Fruit fly (Drosophila melanogaster) whole organism, embryonic: Measurements from ENCODE around the gene CG17982.

Experiments
- Ada2b ChIP-seq: fragments of 200-800 bp; sonication (Bioruptor generic); IDR thresholded peaks from 2 replicates; pipeline ENCODE4 v1.3.6; 2022; ENCODE audit warnings: missing biosample characterization, missing genetic modification characterization
- Bgb ChIP-seq: fragments of 200-800 bp; sonication (Bioruptor generic); IDR thresholded peaks from 2 replicates; pipeline ENCODE4 v1.3.6; 2022; ENCODE audit warnings: missing biosample characterization, missing genetic modification characterization; ENCODE audit not compliant: partially characterized antibody
- CG10267 ChIP-seq: fragments of 200-800 bp; sonication (Bioruptor generic); optimal IDR thresholded peaks from 2 replicates; lab custom pipeline; 2018; ENCODE audit warnings: missing biosample characterization, mild to moderate bottlenecking, missing genetic modification characterization, moderate library complexity
- CG10321 ChIP-seq: fragments of 200-800 bp; sonication (Bioruptor generic); IDR thresholded peaks from 2 replicates; pipeline ENCODE4 v1.3.6; 2022; ENCODE audit warnings: missing biosample characterization, missing genetic modification characterization
- CG10366 ChIP-seq: fragments of 200-800 bp; sonication (Bioruptor generic); IDR thresholded peaks from 2 replicates; pipeline ENCODE4 v1.3.6; 2022; ENCODE audit warnings: missing biosample characterization, missing genetic modification characterization
- CG13123 ChIP-seq: fragments of 200-800 bp; sonication (Bioruptor generic); optimal IDR thresholded peaks from 2 replicates; lab custom pipeline; 2016; ENCODE audit warnings: missing biosample characterization, missing genetic modification characterization
- CG13424 ChIP-seq: fragments of 200-800 bp; sonication (Bioruptor generic); optimal IDR thresholded peaks from 2 replicates; lab custom pipeline; 2019; ENCODE audit warnings: missing biosample characterization, mild to moderate bottlenecking, missing genetic modification characterization, moderate library complexity
- CG13624 ChIP-seq: fragments of 200-800 bp; sonication (Bioruptor generic); optimal IDR thresholded peaks from 2 replicates; lab custom pipeline; 2016; ENCODE audit warnings: missing biosample characterization, missing genetic modification characterization
- CG13775 ChIP-seq: fragments of 200-800 bp; sonication (Bioruptor generic); optimal IDR thresholded peaks from 3 replicates; lab custom pipeline; 2017; ENCODE audit warnings: missing biosample characterization, mild to moderate bottlenecking, missing genetic modification characterization
- CG1832 ChIP-seq: fragments of 200-800 bp; sonication (Bioruptor generic); optimal IDR thresholded peaks from 2 replicates; lab custom pipeline; 2017; ENCODE audit warnings: missing biosample characterization, mild to moderate bottlenecking, missing genetic modification characterization, inconsistent platforms
- CG18599 ChIP-seq: fragments of 200-800 bp; sonication (Bioruptor generic); optimal IDR thresholded peaks from 3 replicates; lab custom pipeline; 2017; ENCODE audit warnings: missing biosample characterization, missing genetic modification characterization, mild to moderate bottlenecking, moderate library complexity, missing genetic modification reagents
- CG2199 ChIP-seq: fragments of 200-800 bp; sonication (Bioruptor generic); IDR thresholded peaks from 3 replicates; pipeline ENCODE4 v1.3.6; 2022; ENCODE audit warnings: missing biosample characterization, missing genetic modification characterization
- CG34422 ChIP-seq: fragments of 200-800 bp; sonication (Bioruptor generic); IDR thresholded peaks from 3 replicates; pipeline ENCODE4 v1.3.6; 2022; ENCODE audit warnings: missing biosample characterization, missing genetic modification characterization
- CG4360 ChIP-seq: fragments of 200-800 bp; sonication (Bioruptor generic); IDR thresholded peaks from 2 replicates; pipeline ENCODE4 v1.3.6; 2022; ENCODE audit warnings: missing biosample characterization, missing genetic modification characterization
- CG4820 ChIP-seq: fragments of 200-800 bp; sonication (Bioruptor generic); optimal IDR thresholded peaks from 3 replicates; lab custom pipeline; 2016; ENCODE audit warnings: missing biosample characterization, missing genetic modification characterization
- CG6254 ChIP-seq: fragments of 200-800 bp; sonication (Bioruptor generic); optimal IDR thresholded peaks from 3 replicates; lab custom pipeline; 2017; ENCODE audit warnings: mild to moderate bottlenecking, missing biosample characterization, missing genetic modification reagents, missing genetic modification characterization
- CG7786 ChIP-seq: fragments of 200-800 bp; sonication (Bioruptor generic); optimal IDR thresholded peaks from 2 replicates; lab custom pipeline; 2016; ENCODE audit warnings: missing biosample characterization, missing genetic modification characterization
- CG8290 ChIP-seq, 3 experiments: fragments of 200-800 bp; sonication (Bioruptor generic); optimal IDR thresholded peaks; 2 replicates each; lab custom pipeline; 2016 to 2019; ENCODE audit warnings: missing biosample characterization in 3 of 3, missing genetic modification characterization in 3 of 3, mild to moderate bottlenecking in 2 of 3, moderate library complexity in 1 of 3
- CG8359 ChIP-seq: fragments of 200-800 bp; sonication (Bioruptor generic); optimal IDR thresholded peaks from 2 replicates; lab custom pipeline; 2017; ENCODE audit warnings: missing biosample characterization, mild to moderate bottlenecking, missing genetic modification characterization, borderline replicate concordance
- CG8478 ChIP-seq: fragments of >200 bp; optimal IDR thresholded peaks from 2 replicates; lab custom pipeline; 2018
- CG8924 ChIP-seq: fragments of 200-800 bp; optimal IDR thresholded peaks from 3 replicates; lab custom pipeline; 2019; ENCODE audit warnings: missing biosample characterization, mild to moderate bottlenecking, missing genetic modification characterization, moderate library complexity
- CG9932 ChIP-seq: fragments of 200-800 bp; sonication (Bioruptor generic); IDR thresholded peaks from 2 replicates; pipeline ENCODE4 v1.3.6; 2022; ENCODE audit warnings: missing biosample characterization, missing genetic modification characterization
- CkIIα-i1 ChIP-seq: fragments of 200-800 bp; sonication (Bioruptor generic); IDR thresholded peaks from 2 replicates; pipeline ENCODE4 v1.3.6; 2022; ENCODE audit warnings: missing biosample characterization, missing genetic modification characterization
- Dref ChIP-seq: fragments of 200-800 bp; sonication (Bioruptor generic); IDR thresholded peaks from 2 replicates; pipeline ENCODE4 v1.3.6; 2022; ENCODE audit warnings: missing biosample characterization, missing genetic modification characterization
- H2.0 ChIP-seq: fragments of 200-800 bp; sonication (Bioruptor generic); IDR thresholded peaks from 2 replicates; pipeline ENCODE4 v1.3.6; 2022; ENCODE audit warnings: missing biosample characterization, missing genetic modification characterization
- Hey ChIP-seq: fragments of 200-800 bp; sonication (Bioruptor generic); optimal IDR thresholded peaks from 3 replicates; lab custom pipeline; 2018; ENCODE audit warnings: missing biosample characterization, mild to moderate bottlenecking, missing genetic modification characterization
- Hsf ChIP-seq: fragments of 200-800 bp; sonication (Bioruptor generic); optimal IDR thresholded peaks from 3 replicates; lab custom pipeline; 2016; ENCODE audit warnings: missing biosample characterization, missing genetic modification characterization
- Meics ChIP-seq: fragments of 200-800 bp; sonication (Bioruptor generic); optimal IDR thresholded peaks from 2 replicates; lab custom pipeline; 2017; ENCODE audit warnings: missing biosample characterization, mild to moderate bottlenecking, missing genetic modification characterization
- Nf-YC ChIP-seq: fragments of 200-800 bp; optimal IDR thresholded peaks from 3 replicates; lab custom pipeline; 2019; ENCODE audit warnings: missing biosample characterization, mild to moderate bottlenecking, missing genetic modification characterization, moderate library complexity
- Trl ChIP-seq, 3 experiments: fragments of >200 bp in 2 of 3; fragments of 200-800 bp in 1 of 3; sonication (Bioruptor generic) in 1 of 3; optimal IDR thresholded peaks; 2 replicates in 1 of 3; 3 replicates in 2 of 3; lab custom pipeline; 2016 to 2017; ENCODE audit warnings: missing biosample characterization in 1 of 3, missing genetic modification characterization in 1 of 3
- bab2 ChIP-seq: fragments of 200-800 bp; sonication (Bioruptor generic); optimal IDR thresholded peaks from 2 replicates; lab custom pipeline; 2016; ENCODE audit warnings: missing biosample characterization, missing genetic modification characterization
- caup ChIP-seq: fragments of 200-800 bp; sonication (Bioruptor generic); optimal IDR thresholded peaks from 3 replicates; lab custom pipeline; 2017; ENCODE audit warnings: missing biosample characterization, mild to moderate bottlenecking, missing genetic modification characterization, moderate library complexity; ENCODE audit not compliant: severe bottlenecking
- crc ChIP-seq: fragments of 200-800 bp; sonication (Bioruptor generic); optimal IDR thresholded peaks from 2 replicates; lab custom pipeline; 2016; ENCODE audit warnings: missing biosample characterization, missing genetic modification characterization
- crol ChIP-seq: fragments of 200-800 bp; sonication (Bioruptor generic); IDR thresholded peaks from 2 replicates; pipeline ENCODE4 v1.3.6; 2022; ENCODE audit warnings: missing biosample characterization, missing genetic modification characterization
- cwo ChIP-seq: fragments of 200-800 bp; sonication (Bioruptor generic); optimal IDR thresholded peaks from 3 replicates; lab custom pipeline; 2017; ENCODE audit warnings: missing biosample characterization, missing genetic modification characterization, mild to moderate bottlenecking, moderate library complexity, missing genetic modification reagents
- dm ChIP-seq: fragments of 200-800 bp; sonication (Bioruptor generic); optimal IDR thresholded peaks from 3 replicates; lab custom pipeline; 2016; ENCODE audit warnings: missing biosample characterization, missing genetic modification characterization
- gcm2 ChIP-seq: fragments of 200-800 bp; sonication (Bioruptor generic); optimal IDR thresholded peaks from 2 replicates; lab custom pipeline; 2016; ENCODE audit warnings: missing biosample characterization, missing genetic modification characterization
- hbn ChIP-seq: fragments of 200-800 bp; sonication (Bioruptor generic); IDR thresholded peaks from 2 replicates; pipeline ENCODE4 v1.3.6; 2022; ENCODE audit warnings: missing biosample characterization, missing genetic modification characterization; ENCODE audit not compliant: partially characterized antibody
- insv ChIP-seq, 2 experiments: fragments of 200-800 bp; sonication (Bioruptor generic); optimal IDR thresholded peaks; 3 replicates each; lab custom pipeline; 2016 to 2018; ENCODE audit warnings: missing biosample characterization in 2 of 2, missing genetic modification characterization in 2 of 2
- inv ChIP-seq: fragments of 200-800 bp; sonication (Bioruptor generic); IDR thresholded peaks from 2 replicates; pipeline ENCODE4 v1.3.6; 2022; ENCODE audit warnings: missing biosample characterization, missing genetic modification characterization; ENCODE audit not compliant: partially characterized antibody
- pros ChIP-seq: fragments of 200-800 bp; sonication (Bioruptor generic); optimal IDR thresholded peaks from 3 replicates; lab custom pipeline; 2019; ENCODE audit warnings: missing biosample characterization, mild to moderate bottlenecking, missing genetic modification characterization, moderate library complexity
- slou ChIP-seq: fragments of 200-800 bp; sonication (Bioruptor generic); optimal IDR thresholded peaks from 3 replicates; lab custom pipeline; 2016; ENCODE audit warnings: missing biosample characterization, missing genetic modification characterization
- sna ChIP-seq: fragments of 200-800 bp; sonication (Bioruptor generic); IDR thresholded peaks from 2 replicates; pipeline ENCODE4 v1.3.6; 2022; ENCODE audit warnings: missing biosample characterization, missing genetic modification characterization; ENCODE audit not compliant: partially characterized antibody
- sqz ChIP-seq: fragments of 200-800 bp; sonication (Bioruptor generic); optimal IDR thresholded peaks from 3 replicates; lab custom pipeline; 2018; ENCODE audit warnings: missing biosample characterization, mild to moderate bottlenecking, missing genetic modification characterization
- tna ChIP-seq: fragments of 200-800 bp; sonication (Bioruptor generic); IDR thresholded peaks from 2 replicates; pipeline ENCODE4 v1.3.6; 2022; ENCODE audit warnings: missing biosample characterization, missing genetic modification characterization; ENCODE audit not compliant: partially characterized antibody
- unpg ChIP-seq: fragments of 200-800 bp; sonication (Bioruptor generic); optimal IDR thresholded peaks from 3 replicates; lab custom pipeline; 2018; ENCODE audit warnings: missing biosample characterization, mild to moderate bottlenecking, missing genetic modification characterization, moderate library complexity
- z ChIP-seq: fragments of 200-800 bp; sonication (Bioruptor generic); IDR thresholded peaks from 3 replicates; pipeline ENCODE4 v1.3.6; 2022; ENCODE audit warnings: missing biosample characterization, missing genetic modification characterization
- zen ChIP-seq: fragments of 200-800 bp; sonication (Bioruptor generic); optimal IDR thresholded peaks from 3 replicates; lab custom pipeline; 2018; ENCODE audit warnings: missing biosample characterization, mild to moderate bottlenecking, missing genetic modification characterization, moderate library complexity

CG17982 gene

DNA sequence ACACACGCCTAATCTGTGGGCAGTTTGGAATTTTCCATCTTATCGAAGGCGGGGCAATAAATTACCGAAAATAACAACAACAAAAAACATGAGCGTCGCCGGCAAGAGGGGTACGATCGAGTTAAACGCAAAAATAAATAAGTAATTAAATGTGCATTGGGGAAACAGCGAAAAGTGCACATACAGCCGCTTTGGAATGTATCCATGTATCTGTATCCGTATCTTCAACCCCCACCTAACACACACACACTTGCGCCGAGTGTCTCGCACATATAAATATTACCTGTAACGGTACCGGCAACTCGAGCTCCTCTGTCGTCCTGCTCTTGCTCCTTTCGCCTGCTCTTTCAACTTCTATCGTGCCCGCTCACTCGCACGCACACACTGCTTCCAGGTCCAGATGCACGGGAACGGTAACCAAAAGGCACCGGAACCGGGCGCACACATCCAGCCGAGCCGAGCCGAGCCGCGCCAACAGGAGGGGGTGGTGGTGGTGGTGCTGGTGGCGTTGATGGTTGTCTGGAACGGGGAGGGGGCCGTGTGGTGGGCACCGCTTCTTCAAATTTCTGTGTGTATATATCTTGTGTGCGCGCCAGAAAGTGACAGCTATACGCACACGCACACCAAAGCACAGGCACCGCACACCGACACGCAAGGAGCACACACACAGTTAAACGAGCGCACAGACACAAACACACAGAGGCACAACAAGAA, 2.1 kb downstream of the CG17982 start (continued):
- peak; percentile 17 for TF ChIP-seq caup
- peak; percentile 53; the same call in 1 of the 2 replicates for TF ChIP-seq CG4360 (GFP tag; lab: Robert Waterston, UW)
- no peak for TF ChIP-seq CG8290 (GFP tag; optimal IDR thresholded peaks at IDR 0.05; lab: Kevin White, UChicago)
- TF ChIP-seq CG8290 (tag; optimal IDR thresholded peaks at IDR 0.05; lab: Kevin White, UChicago): peak in 1 of 2 experiments; percentile 33
- TF ChIP-seq sqz (GFP tag; lab: Kevin White, UChicago): no peak
- TF ChIP-seq CG2199: no peak
- TF ChIP-seq sna: no peak
- TF ChIP-seq CG13775 (GFP tag; lab: Kevin White, UChicago): peak; percentile 27
- peak; percentile 66 for TF ChIP-seq pros (GFP tag; lab: Kevin White, UChicago)
- TF ChIP-seq CkIIα-i1 (GFP tag; lab: Robert Waterston, UW): no peak
- no peak for TF ChIP-seq gcm2 (GFP tag; lab: Kevin White, UChicago)
- TF ChIP-seq Bgb (GFP tag; lab: Robert Waterston, UW): peak; percentile 35; the same call in 1 of the 2 replicates
- TF ChIP-seq CG13624 (GFP tag; lab: Kevin White, UChicago): no peak
- peak; percentile 77; the same call in 2 of the 3 replicates for TF ChIP-seq CG34422 (GFP tag; lab: Robert Waterston, UW)
- TF ChIP-seq CG18599 (GFP tag; lab: Kevin White, UChicago): peak; percentile 44
- TF ChIP-seq dm (GFP tag; lab: Kevin White, UChicago): peak; percentile 11
- TF ChIP-seq Hsf (GFP tag; lab: Kevin White, UChicago): peak; percentile 27
- no peak for TF ChIP-seq CG10267 (tag; lab: Kevin White, UChicago)
- no peak for TF ChIP-seq hbn
- peak; percentile 11 for TF ChIP-seq crc
- peak; percentile 99 for TF ChIP-seq crol
- TF ChIP-seq slou (GFP tag; lab: Kevin White, UChicago): no peak
- no peak for TF ChIP-seq Trl (optimal IDR thresholded peaks at IDR 0.05; lab: Kevin White, UChicago)
- peak; percentile 4 for TF ChIP-seq Trl (GFP tag; optimal IDR thresholded peaks at IDR 0.05; lab: Kevin White, UChicago)
- peak; percentile 24 for TF ChIP-seq Meics
- TF ChIP-seq unpg (GFP tag; lab: Kevin White, UChicago): peak; percentile 28
- no peak for TF ChIP-seq Ada2b (GFP tag; lab: Robert Waterston, UW)
- no peak for TF ChIP-seq z (GFP tag; lab: Robert Waterston, UW)
- no peak for TF ChIP-seq inv (GFP tag; lab: Robert Waterston, UW)
- TF ChIP-seq H2.0 (GFP tag; lab: Robert Waterston, UW): no peak
- peak; percentile 10; the same call in 1 of the 2 replicates for TF ChIP-seq Dref
- peak; percentile 30 for TF ChIP-seq Nf-YC
- peak; percentile 90 for TF ChIP-seq CG10321
- peak; percentile 5 for TF ChIP-seq bab2 (GFP tag; lab: Kevin White, UChicago)
- peak; percentile 15 for TF ChIP-seq CG4820 (GFP tag; lab: Kevin White, UChicago)
- peak; percentile 84 for TF ChIP-seq CG8478 (lab: Kevin White, UChicago)
- TF ChIP-seq CG1832 (GFP tag; lab: Kevin White, UChicago): peak; percentile 91
- peak; percentile 36 for TF ChIP-seq CG7786 (GFP tag; lab: Kevin White, UChicago)
- TF ChIP-seq CG13123 (GFP tag; lab: Kevin White, UChicago): no peak
- no peak for TF ChIP-seq CG13424
- no peak for TF ChIP-seq Hey (tag; lab: Kevin White, UChicago)
- peak; percentile 39 for TF ChIP-seq cwo (GFP tag; lab: Kevin White, UChicago)
- TF ChIP-seq insv (GFP tag; optimal IDR thresholded peaks at IDR 0.05; lab: Kevin White, UChicago): no peak
- TF ChIP-seq CG6254 (GFP tag; lab: Kevin White, UChicago): no peak
- TF ChIP-seq tna: no peak; the same call in 1 of the 2 replicates
- TF ChIP-seq CG8359 (GFP tag; lab: Kevin White, UChicago): no peak
- TF ChIP-seq CG10366: peak; percentile 12; the same call in 1 of the 2 replicates
- TF ChIP-seq CG9932 (GFP tag; lab: Robert Waterston, UW): peak; percentile 37; the same call in 1 of the 2 replicates
- peak; percentile 4 for TF ChIP-seq CG8924 (tag; lab: Kevin White, UChicago)
- no peak for TF ChIP-seq zen
